Fruit fly (Drosophila melanogaster) whole organism, adult: ENCODE data around the gene CG4582.

Experiments
- CG12768 ChIP-seq: fragments of 200-800 bp; sonication (Bioruptor generic); optimal IDR thresholded peaks from 2 replicates; lab custom pipeline; 2017; ENCODE audit warnings: missing biosample characterization, missing genetic modification characterization, mild to moderate bottlenecking, moderate library complexity, missing genetic modification reagents
- CG14711 ChIP-seq: fragments of 200-800 bp; sonication (Bioruptor generic); optimal IDR thresholded peaks from 2 replicates; lab custom pipeline; 2018; ENCODE audit warnings: missing biosample characterization, mild to moderate bottlenecking, missing genetic modification characterization, moderate library complexity
- CG1620 ChIP-seq: fragments of 200-800 bp; sonication (Bioruptor generic); optimal IDR thresholded peaks from 2 replicates; lab custom pipeline; 2016; ENCODE audit warnings: missing biosample characterization, missing genetic modification characterization
- CG33017 ChIP-seq: fragments of 200-800 bp; sonication (Bioruptor generic); optimal IDR thresholded peaks from 2 replicates; lab custom pipeline; 2018; ENCODE audit warnings: missing biosample characterization, mild to moderate bottlenecking, missing genetic modification characterization, moderate library complexity
- CG5204 ChIP-seq: fragments of 200-800 bp; sonication (Bioruptor generic); optimal IDR thresholded peaks from 2 replicates; lab custom pipeline; 2016; ENCODE audit warnings: missing biosample characterization, missing genetic modification characterization
- CG7101 ChIP-seq: fragments of 200-800 bp; sonication (Bioruptor generic); optimal IDR thresholded peaks from 2 replicates; lab custom pipeline; 2018; ENCODE audit warnings: missing biosample characterization, mild to moderate bottlenecking, missing genetic modification characterization, moderate library complexity
- Mnt ChIP-seq: fragments of 200-800 bp; sonication (Bioruptor generic); optimal IDR thresholded peaks from 2 replicates; lab custom pipeline; 2016; ENCODE audit warnings: missing biosample characterization, mild to moderate bottlenecking, missing genetic modification characterization
- bab1 ChIP-seq: fragments of 200-800 bp; sonication (Bioruptor generic); optimal IDR thresholded peaks from 3 replicates; lab custom pipeline; 2019; ENCODE audit warnings: missing biosample characterization, mild to moderate bottlenecking, missing genetic modification characterization, moderate library complexity
- cic ChIP-seq: fragments of 200-800 bp; sonication (Bioruptor generic); optimal IDR thresholded peaks from 2 replicates; lab custom pipeline; 2017; ENCODE audit warnings: missing biosample characterization, mild to moderate bottlenecking, missing genetic modification characterization, moderate library complexity
- kay ChIP-seq: fragments of 200-800 bp; sonication (Bioruptor generic); peaks from one replicate; lab custom pipeline; 2016; ENCODE audit warnings: missing biosample characterization, missing genetic modification characterization, borderline replicate concordance
- pad ChIP-seq: fragments of 200-800 bp; sonication (Bioruptor generic); optimal IDR thresholded peaks from 3 replicates; lab custom pipeline; 2017; ENCODE audit warnings: missing biosample characterization, missing genetic modification characterization, mild to moderate bottlenecking, moderate library complexity, missing genetic modification reagents
- toe ChIP-seq: fragments of 200-800 bp; sonication (Bioruptor generic); optimal IDR thresholded peaks from 2 replicates; lab custom pipeline; 2016; ENCODE audit warnings: missing biosample characterization, missing genetic modification characterization

- TF ChIP-seq CG12768 (GFP tag; lab: Kevin White, UChicago) (peak; percentile 26), toe (GFP tag; lab: Kevin White, UChicago) (no peak), pad (GFP tag; lab: Kevin White, UChicago) (no peak), bab1 (GFP tag; lab: Kevin White, UChicago) (peak; percentile 34), CG33017 (tag; lab: Kevin White, UChicago) (no peak), CG7101 (tag; lab: Kevin White, UChicago) (no peak), CG5204 (GFP tag; lab: Kevin White, UChicago) (no peak), CG14711 (peak; percentile 26), Mnt (GFP tag; lab: Kevin White, UChicago) (no peak), CG1620 (GFP tag; lab: Kevin White, UChicago) (peak; percentile 8), kay (GFP tag; lab: Kevin White, UChicago) (no peak), cic (no peak)
These were observed 41.1 kb upstream of the CG4582 start, which contains the start of gene Npl4 for dm6 chr3R:25623800-25624791.
